Fruit fly (Drosophila melanogaster) whole organism, wandering third instar larva: Measurements from ENCODE around the gene shps.

ENCODE experiments used
- Abd-B ChIP-seq: fragments of >200 bp; optimal IDR thresholded peaks from 2 replicates; lab custom pipeline; 2017; ENCODE audit warnings: missing biosample characterization, missing genetic modification characterization
- CG32264 ChIP-seq: fragments of 200-800 bp; sonication (Bioruptor generic); optimal IDR thresholded peaks from 2 replicates; lab custom pipeline; 2016; ENCODE audit warnings: missing biosample characterization, missing genetic modification characterization
- CG9705 ChIP-seq: fragments of 200-800 bp; sonication (Bioruptor generic); optimal IDR thresholded peaks from 2 replicates; lab custom pipeline; 2018; ENCODE audit warnings: missing biosample characterization, mild to moderate bottlenecking, missing genetic modification characterization
- CrebA ChIP-seq: fragments of 200-800 bp; sonication (Bioruptor generic); optimal IDR thresholded peaks from 2 replicates; lab custom pipeline; 2016; ENCODE audit warnings: missing biosample characterization, mild to moderate bottlenecking, missing genetic modification characterization, borderline replicate concordance
- Dfd ChIP-seq: fragments of >200 bp; optimal IDR thresholded peaks from 2 replicates; lab custom pipeline; 2017; ENCODE audit warnings: missing biosample characterization, missing genetic modification characterization
- Dif ChIP-seq: fragments of 200-275, 200-300 bp; sonication (Bioruptor generic); optimal IDR thresholded peaks from 2 replicates; lab custom pipeline; 2018; ENCODE audit warnings: missing biosample characterization, missing genetic modification characterization; ENCODE audit not compliant: partially characterized antibody
- GATAd ChIP-seq: sonication (Bioruptor generic); optimal IDR thresholded peaks from 2 replicates; lab custom pipeline; 2016; ENCODE audit warnings: missing biosample characterization, missing genetic modification characterization
- HLH106 ChIP-seq: fragments of 200-800 bp; optimal IDR thresholded peaks from 3 replicates; lab custom pipeline; 2019; ENCODE audit warnings: missing biosample characterization, mild to moderate bottlenecking, missing genetic modification characterization, moderate library complexity
- Hnf4 ChIP-seq: fragments of 200-800 bp; sonication (Bioruptor generic); optimal IDR thresholded peaks from 2 replicates; lab custom pipeline; 2016; ENCODE audit warnings: missing biosample characterization, mild to moderate bottlenecking, missing genetic modification characterization
- Hr78 ChIP-seq: fragments of >200 bp; optimal IDR thresholded peaks from 2 replicates; lab custom pipeline; 2017; ENCODE audit warnings: missing biosample characterization, missing genetic modification characterization
- Hr83 ChIP-seq: fragments of 200-300 bp; sonication (Bioruptor generic); optimal IDR thresholded peaks from 2 replicates; lab custom pipeline; 2016; ENCODE audit warnings: missing biosample characterization, mild to moderate bottlenecking, missing genetic modification characterization, moderate library complexity; ENCODE audit not compliant: poor library complexity, severe bottlenecking
- Jra ChIP-seq: sonication (Bioruptor generic); optimal IDR thresholded peaks from 2 replicates; lab custom pipeline; 2016; ENCODE audit warnings: missing biosample characterization, missing genetic modification characterization
- Mio ChIP-seq: sonication (Bioruptor generic); optimal IDR thresholded peaks from 2 replicates; lab custom pipeline; 2016; ENCODE audit warnings: missing biosample characterization, missing genetic modification characterization
- Myc ChIP-seq: fragments of >200 bp; optimal IDR thresholded peaks from 2 replicates; lab custom pipeline; 2017
- N ChIP-seq: fragments of >200 bp; optimal IDR thresholded peaks from 2 replicates; lab custom pipeline; 2018; ENCODE audit warnings: missing biosample characterization, missing external identifiers, missing genetic modification characterization
- OdsH ChIP-seq: fragments of 200-800 bp; sonication (Bioruptor generic); optimal IDR thresholded peaks from 2 replicates; lab custom pipeline; 2016; ENCODE audit warnings: missing biosample characterization, mild to moderate bottlenecking, missing genetic modification characterization
- Rel ChIP-seq, 2 experiments: fragments of 200-800 bp; sonication (Bioruptor generic) in 1 of 2; optimal IDR thresholded peaks; 2 replicates in 1 of 2; 3 replicates in 1 of 2; lab custom pipeline; 2016 to 2019; ENCODE audit warnings: mild to moderate bottlenecking in 2 of 2, missing biosample characterization in 2 of 2, missing genetic modification characterization in 2 of 2, moderate library complexity in 1 of 2
- Sp1 ChIP-seq: fragments of 200-800 bp; sonication (Bioruptor generic); optimal IDR thresholded peaks from 3 replicates; lab custom pipeline; 2019; ENCODE audit warnings: missing biosample characterization, mild to moderate bottlenecking, missing genetic modification characterization, moderate library complexity
- Vsx2 ChIP-seq: fragments of 200-300, 225-300 bp; sonication (Bioruptor generic); optimal IDR thresholded peaks from 2 replicates; lab custom pipeline; 2018; ENCODE audit warnings: missing biosample characterization, missing genetic modification characterization; ENCODE audit not compliant: partially characterized antibody
- br ChIP-seq: fragments of 200-800 bp; sonication (Bioruptor generic); optimal IDR thresholded peaks from 2 replicates; lab custom pipeline; 2016; ENCODE audit warnings: missing biosample characterization, missing genetic modification characterization
- brk ChIP-seq: fragments of 200-800 bp; sonication (Bioruptor generic); optimal IDR thresholded peaks from 2 replicates; lab custom pipeline; 2016; ENCODE audit warnings: missing biosample characterization, mild to moderate bottlenecking, missing genetic modification characterization
- dl ChIP-seq, 2 experiments: fragments of 175-275, 200-275 bp in 1 of 2; fragments of 200-275 bp in 1 of 2; sonication (Bioruptor generic); optimal IDR thresholded peaks; lab custom pipeline; 2018; ENCODE audit warnings: mild to moderate bottlenecking in 2 of 2, missing biosample characterization in 2 of 2, missing genetic modification characterization in 2 of 2, moderate library complexity in 2 of 2; ENCODE audit not compliant: partially characterized antibody in 2 of 2, insufficient read depth in 1 of 2
- dmrt93B ChIP-seq: fragments of 200-800 bp; sonication (Bioruptor generic); optimal IDR thresholded peaks from 2 replicates; lab custom pipeline; 2018; ENCODE audit warnings: missing biosample characterization, mild to moderate bottlenecking, missing genetic modification characterization
- dsf ChIP-seq: sonication (Bioruptor generic); optimal IDR thresholded peaks from 2 replicates; lab custom pipeline; 2016; ENCODE audit warnings: missing biosample characterization, missing genetic modification characterization, borderline replicate concordance
- ey ChIP-seq: fragments of 200-800 bp; sonication (Bioruptor generic); optimal IDR thresholded peaks from 2 replicates; lab custom pipeline; 2016; ENCODE audit warnings: missing biosample characterization, missing genetic modification characterization
- foxo ChIP-seq, 2 experiments: fragments of 200-800 bp; sonication (Bioruptor generic); optimal IDR thresholded peaks; 2 replicates in 1 of 2; 3 replicates in 1 of 2; lab custom pipeline; 2016 to 2017; ENCODE audit warnings: missing biosample characterization in 2 of 2, missing genetic modification characterization in 2 of 2
- fru ChIP-seq: fragments of 200-800 bp; sonication (Bioruptor generic); optimal IDR thresholded peaks from 3 replicates; lab custom pipeline; 2016; ENCODE audit warnings: missing biosample characterization, mild to moderate bottlenecking, missing genetic modification characterization
- h ChIP-seq: fragments of 200-800 bp; sonication (Bioruptor generic); optimal IDR thresholded peaks from 3 replicates; lab custom pipeline; 2016; ENCODE audit warnings: missing biosample characterization, mild to moderate bottlenecking, missing genetic modification characterization
- jim ChIP-seq: fragments of 175-275, 200-325 bp; sonication (Bioruptor generic); optimal IDR thresholded peaks from 2 replicates; lab custom pipeline; 2016; ENCODE audit warnings: missing biosample characterization, mild to moderate bottlenecking, missing genetic modification characterization
- lola ChIP-seq: fragments of >200 bp; optimal IDR thresholded peaks from 2 replicates; lab custom pipeline; 2017; ENCODE audit warnings: missing biosample characterization, missing genetic modification characterization
- pan ChIP-seq: fragments of >200 bp; optimal IDR thresholded peaks from 2 replicates; lab custom pipeline; 2017
- psq ChIP-seq: fragments of 200-800 bp; sonication (Bioruptor generic); optimal IDR thresholded peaks from 3 replicates; lab custom pipeline; 2017; ENCODE audit warnings: missing biosample characterization, mild to moderate bottlenecking, missing genetic modification characterization, moderate library complexity
- rgr ChIP-seq: fragments of 200-800 bp; sonication (Bioruptor generic); optimal IDR thresholded peaks from 3 replicates; lab custom pipeline; 2016; ENCODE audit warnings: missing biosample characterization, mild to moderate bottlenecking, missing genetic modification characterization
- sage ChIP-seq: fragments of 200-800 bp; sonication (Bioruptor generic); optimal IDR thresholded peaks from 2 replicates; lab custom pipeline; 2016; ENCODE audit warnings: missing biosample characterization, mild to moderate bottlenecking, missing genetic modification characterization
- sv ChIP-seq: fragments of 200-800 bp; sonication (Bioruptor generic); optimal IDR thresholded peaks from 3 replicates; lab custom pipeline; 2016; ENCODE audit warnings: missing biosample characterization, missing genetic modification characterization
- tai ChIP-seq: sonication (Bioruptor generic); optimal IDR thresholded peaks from 2 replicates; lab custom pipeline; 2016; ENCODE audit warnings: missing biosample characterization, missing genetic modification characterization
- usp ChIP-seq: fragments of >200 bp; optimal IDR thresholded peaks from 2 replicates; lab custom pipeline; 2017; ENCODE audit warnings: missing biosample characterization, missing genetic modification characterization
- woc ChIP-seq: sonication (Bioruptor generic); optimal IDR thresholded peaks from 2 replicates; lab custom pipeline; 2016; ENCODE audit warnings: missing biosample characterization, mild to moderate bottlenecking, missing genetic modification characterization

shps gene

dm6 chr3R:24271071-24271470 is 8.3 kb upstream of the shps start, which contains the start of gene jar:
jar (minus strand) TSS chr3R:24271233.
- TF ChIP-seq Abd-B (GFP tag; lab: Kevin White, UChicago): no peak
- TF ChIP-seq GATAd (GFP tag; lab: Kevin White, UChicago): no peak
- no peak for TF ChIP-seq N (GFP tag; lab: Kevin White, UChicago)
- TF ChIP-seq foxo (GFP tag; optimal IDR thresholded peaks at IDR 0.05; lab: Kevin White, UChicago): no peak
- TF ChIP-seq sage (GFP tag; lab: Kevin White, UChicago): no peak
- no peak for TF ChIP-seq dl (GFP tag; optimal IDR thresholded peaks at IDR 0.05; lab: Kevin White, UChicago; ENCODE audit: insufficient read depth in 1 of 2, partially characterized antibody in 2 of 2)
- TF ChIP-seq lola (GFP tag; lab: Kevin White, UChicago): no peak
- TF ChIP-seq woc (GFP tag; lab: Kevin White, UChicago): no peak
- TF ChIP-seq OdsH (GFP tag; lab: Kevin White, UChicago): peak; percentile 4
- peak; percentile 61 for TF ChIP-seq Hr83 (GFP tag; lab: Kevin White, UChicago)
- no peak for TF ChIP-seq ey (GFP tag; lab: Kevin White, UChicago)
- TF ChIP-seq dmrt93B (GFP tag; lab: Kevin White, UChicago): no peak
- peak; percentile 57 for TF ChIP-seq Jra (GFP tag; lab: Kevin White, UChicago)
- no peak for TF ChIP-seq psq
- TF ChIP-seq CrebA (GFP tag; lab: Kevin White, UChicago): no peak
- peak; percentile 49 for TF ChIP-seq Dif (GFP tag; lab: Kevin White, UChicago)
- TF ChIP-seq jim: peak; percentile 1
- no peak for TF ChIP-seq Vsx2 (GFP tag; lab: Kevin White, UChicago)
- TF ChIP-seq Myc (lab: Kevin White, UChicago): peak; percentile 54
- peak; percentile 1 for TF ChIP-seq rgr (GFP tag; lab: Kevin White, UChicago)
- TF ChIP-seq HLH106 (tag; lab: Kevin White, UChicago): peak; percentile 17
- peak; percentile 64 for TF ChIP-seq h
- TF ChIP-seq Sp1 (GFP tag; lab: Kevin White, UChicago): peak; percentile 36
- peak; percentile 12 for TF ChIP-seq br (GFP tag; lab: Kevin White, UChicago)
- no peak for TF ChIP-seq Rel (GFP tag; optimal IDR thresholded peaks at IDR 0.05; lab: Kevin White, UChicago)
- peak; percentile 85 for TF ChIP-seq Rel (tag; optimal IDR thresholded peaks at IDR 0.05; lab: Kevin White, UChicago)
- TF ChIP-seq, all 38 proteins: peak for 12

dm6 chr3R:24272232-24272631 is 7.1 kb upstream of the shps start:
- TF ChIP-seq OdsH (GFP tag; lab: Kevin White, UChicago) (no peak), fru (GFP tag; lab: Kevin White, UChicago) (peak; percentile 21), sage (GFP tag; lab: Kevin White, UChicago) (no peak), Jra (GFP tag; lab: Kevin White, UChicago) (no peak), dsf (GFP tag; lab: Kevin White, UChicago) (no peak), Hr78 (GFP tag; lab: Kevin White, UChicago) (no peak), jim (no peak), woc (GFP tag; lab: Kevin White, UChicago) (peak; percentile 61)

DNA sequence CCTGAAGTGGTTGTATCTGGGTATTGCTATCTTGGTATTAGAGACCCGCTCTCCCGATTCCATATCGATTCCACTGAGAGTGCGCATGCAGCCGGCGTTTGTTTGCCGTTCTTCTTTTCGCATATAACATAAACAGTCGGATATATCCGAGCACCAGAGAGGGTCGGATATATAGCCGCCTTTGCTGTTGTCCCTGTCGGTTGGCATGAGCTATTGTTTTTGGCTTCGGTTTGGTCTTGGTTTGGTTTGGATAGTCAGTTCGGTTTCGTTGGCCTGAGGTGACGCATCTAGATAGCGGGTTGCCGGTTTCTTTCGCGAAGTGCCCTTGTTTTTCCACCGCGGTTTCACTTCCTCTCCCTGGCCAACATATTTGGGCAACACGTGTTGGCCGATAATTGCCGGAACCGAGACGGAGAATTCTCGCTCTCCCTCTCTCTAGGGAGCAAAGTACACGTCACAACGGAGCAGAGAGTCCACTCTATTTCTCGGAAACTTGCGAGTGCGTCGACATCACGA is 6.5 kb upstream of the shps start, which contains the start of gene Orct2:
TSS of gene Orct2 (plus strand) at position 255 of the 516 bp plus-strand sequence.
- no peak for TF ChIP-seq CG9705 (GFP tag; lab: Kevin White, UChicago)
- TF ChIP-seq OdsH (GFP tag; lab: Kevin White, UChicago): no peak
- TF ChIP-seq Abd-B (GFP tag; lab: Kevin White, UChicago): no peak
- TF ChIP-seq HLH106 (tag; lab: Kevin White, UChicago): no peak
- TF ChIP-seq tai (GFP tag; lab: Kevin White, UChicago): no peak
- no peak for TF ChIP-seq usp (GFP tag; lab: Kevin White, UChicago)
- peak in 1 of 2 experiments; percentile 22 for TF ChIP-seq foxo (GFP tag; optimal IDR thresholded peaks at IDR 0.05; lab: Kevin White, UChicago)
- TF ChIP-seq jim: no peak
- no peak for TF ChIP-seq GATAd (GFP tag; lab: Kevin White, UChicago)
- TF ChIP-seq fru (GFP tag; lab: Kevin White, UChicago): no peak
- no peak for TF ChIP-seq sv
- TF ChIP-seq Jra (GFP tag; lab: Kevin White, UChicago): peak; percentile 69
- TF ChIP-seq lola (GFP tag; lab: Kevin White, UChicago): no peak
- no peak for TF ChIP-seq N (GFP tag; lab: Kevin White, UChicago)
- TF ChIP-seq br (GFP tag; lab: Kevin White, UChicago): peak; percentile 40
- no peak for TF ChIP-seq dmrt93B (GFP tag; lab: Kevin White, UChicago)
- no peak for TF ChIP-seq Rel (GFP tag; optimal IDR thresholded peaks at IDR 0.05; lab: Kevin White, UChicago)
- peak; percentile 18 for TF ChIP-seq Rel (tag; optimal IDR thresholded peaks at IDR 0.05; lab: Kevin White, UChicago)
- TF ChIP-seq Vsx2 (GFP tag; lab: Kevin White, UChicago): no peak
- no peak for TF ChIP-seq CrebA (GFP tag; lab: Kevin White, UChicago)
- no peak for TF ChIP-seq Hr78 (GFP tag; lab: Kevin White, UChicago)
- TF ChIP-seq Sp1 (GFP tag; lab: Kevin White, UChicago): peak; percentile 28
- TF ChIP-seq pan (lab: Kevin White, UChicago): no peak
- TF ChIP-seq brk (GFP tag; lab: Kevin White, UChicago): no peak
- no peak for TF ChIP-seq Myc (lab: Kevin White, UChicago)
- TF ChIP-seq dsf (GFP tag; lab: Kevin White, UChicago): no peak
- TF ChIP-seq rgr (GFP tag; lab: Kevin White, UChicago): peak; percentile 12
- no peak for TF ChIP-seq CG32264
- TF ChIP-seq woc (GFP tag; lab: Kevin White, UChicago): no peak
- TF ChIP-seq Dif (GFP tag; lab: Kevin White, UChicago): peak; percentile 55
- no peak for TF ChIP-seq Dfd (GFP tag; lab: Kevin White, UChicago)
- no peak for TF ChIP-seq ey (GFP tag; lab: Kevin White, UChicago)
- peak; percentile 74 for TF ChIP-seq Hnf4
- TF ChIP-seq Hr83 (GFP tag; lab: Kevin White, UChicago): no peak
- peak; percentile 37 for TF ChIP-seq h
- no peak for TF ChIP-seq Mio (GFP tag; lab: Kevin White, UChicago)
- peak; percentile 6 to 11 for TF ChIP-seq dl (GFP tag; optimal IDR thresholded peaks at IDR 0.05; lab: Kevin White, UChicago; ENCODE audit: insufficient read depth in 1 of 2, partially characterized antibody in 2 of 2)
- TF ChIP-seq sage (GFP tag; lab: Kevin White, UChicago): no peak
- peak; percentile 45 for TF ChIP-seq psq
